Worm (Caenorhabditis elegans) whole organism, L2 larva: Measurements from ENCODE around the gene phy-2.

Experiments
- C34F6.9 ChIP-seq: fragments of 150-350 bp; optimal IDR thresholded peaks from 2 replicates; lab custom pipeline; 2014; ENCODE audit warnings: missing biosample characterization, missing genetic modification characterization
- F13H6.1 ChIP-seq: sonication (generic microtip); optimal IDR thresholded peaks from 2 replicates; lab custom pipeline; 2016; ENCODE audit warnings: missing genetic modification characterization, missing compliant biosample characterization
- R02D3.7 ChIP-seq: fragments of 150-350 bp; optimal IDR thresholded peaks from 2 replicates; lab custom pipeline; 2014; ENCODE audit warnings: missing biosample characterization, missing genetic modification characterization
- Y55F3AM.14 ChIP-seq: fragments of 200-800 bp; sonication (Bioruptor generic); optimal IDR thresholded peaks from 2 replicates; lab custom pipeline; 2018; ENCODE audit warnings: mild to moderate bottlenecking, missing genetic modification characterization, missing compliant biosample characterization
- ZK546.5 ChIP-seq: sonication (generic microtip); optimal IDR thresholded peaks from 2 replicates; lab custom pipeline; 2017; ENCODE audit warnings: missing biosample characterization, missing genetic modification characterization
- alr-1 ChIP-seq: fragments of 150-350 bp; optimal IDR thresholded peaks from 2 replicates; lab custom pipeline; 2014; ENCODE audit warnings: missing biosample characterization, missing genetic modification characterization
- aly-2 ChIP-seq: fragments of 150-350 bp; optimal IDR thresholded peaks from 2 replicates; lab custom pipeline; 2014; ENCODE audit warnings: missing biosample characterization, missing genetic modification characterization
- ceh-16 ChIP-seq: fragments of 150-350 bp; optimal IDR thresholded peaks from 2 replicates; lab custom pipeline; 2014; ENCODE audit warnings: missing biosample characterization, missing genetic modification characterization
- ceh-82 ChIP-seq: fragments of 150-350 bp; optimal IDR thresholded peaks from 2 replicates; lab custom pipeline; 2014; ENCODE audit warnings: missing biosample characterization, missing genetic modification characterization
- crh-2 ChIP-seq: sonication (generic microtip); optimal IDR thresholded peaks from 2 replicates; lab custom pipeline; 2017; ENCODE audit warnings: missing biosample characterization, missing genetic modification characterization
- dmd-4 ChIP-seq: sonication (generic microtip); optimal IDR thresholded peaks from 2 replicates; lab custom pipeline; 2017; ENCODE audit warnings: missing biosample characterization, missing genetic modification characterization
- egl-27 ChIP-seq: sonication (generic microtip); optimal IDR thresholded peaks from 3 replicates; lab custom pipeline; 2017; ENCODE audit warnings: missing biosample characterization, missing genetic modification reagents, missing genetic modification characterization
- elt-1 ChIP-seq: fragments of 150-350 bp; optimal IDR thresholded peaks from 2 replicates; lab custom pipeline; 2014; ENCODE audit warnings: missing biosample characterization, missing genetic modification characterization
- elt-3 ChIP-seq: sonication (generic microtip); optimal IDR thresholded peaks from 2 replicates; lab custom pipeline; 2017; ENCODE audit warnings: missing biosample characterization, missing genetic modification characterization
- fos-1 ChIP-seq: fragments of 150-350 bp; optimal IDR thresholded peaks from 2 replicates; lab custom pipeline; 2014; ENCODE audit warnings: missing biosample characterization, missing genetic modification characterization
- lin-11 ChIP-seq: fragments of 150-350 bp; sonication (generic microtip); optimal IDR thresholded peaks from 2 replicates; lab custom pipeline; 2014; ENCODE audit warnings: missing biosample characterization, missing genetic modification characterization, inconsistent platforms, mixed read lengths
- lin-13 ChIP-seq: fragments of 150-350 bp; optimal IDR thresholded peaks from 2 replicates; lab custom pipeline; 2014; ENCODE audit warnings: missing biosample characterization, missing genetic modification reagents, missing genetic modification characterization
- lin-39 ChIP-seq: fragments of 150-350 bp; optimal IDR thresholded peaks from 2 replicates; lab custom pipeline; 2014; ENCODE audit warnings: missing biosample characterization, missing genetic modification reagents, missing genetic modification characterization
- lsy-2 ChIP-seq, 2 experiments: fragments of 150-350 bp in 1 of 2; sonication (generic microtip) in 1 of 2; optimal IDR thresholded peaks; 2 replicates each; lab custom pipeline; 2014 to 2017; ENCODE audit warnings: missing biosample characterization in 2 of 2, missing genetic modification characterization in 2 of 2
- mab-5 ChIP-seq: fragments of 150-350 bp; optimal IDR thresholded peaks from 2 replicates; lab custom pipeline; 2014; ENCODE audit warnings: missing biosample characterization, missing genetic modification characterization
- mbf-1 ChIP-seq: sonication (generic microtip); optimal IDR thresholded peaks from 2 replicates; lab custom pipeline; 2017; ENCODE audit warnings: missing biosample characterization, missing genetic modification characterization
- mdl-1 ChIP-seq, 2 experiments: fragments of 150-350 bp in 1 of 2; sonication (generic microtip) in 1 of 2; optimal IDR thresholded peaks; 2 replicates each; lab custom pipeline; 2017; ENCODE audit warnings: missing biosample characterization in 2 of 2, missing genetic modification characterization in 2 of 2
- nhr-10 ChIP-seq: sonication (generic microtip); optimal IDR thresholded peaks from 2 replicates; lab custom pipeline; 2017; ENCODE audit warnings: missing biosample characterization, missing genetic modification characterization
- nhr-11 ChIP-seq: fragments of 150-350 bp; optimal IDR thresholded peaks from 2 replicates; lab custom pipeline; 2014; ENCODE audit warnings: missing biosample characterization, missing genetic modification characterization
- nhr-129 ChIP-seq: fragments of 150-350 bp; optimal IDR thresholded peaks from 2 replicates; lab custom pipeline; 2014; ENCODE audit warnings: missing biosample characterization, missing genetic modification characterization
- nhr-23 ChIP-seq: fragments of 150-350 bp; optimal IDR thresholded peaks from 2 replicates; lab custom pipeline; 2014; ENCODE audit warnings: missing biosample characterization, missing genetic modification reagents, missing genetic modification characterization
- nhr-25 ChIP-seq: fragments of 150-350 bp; sonication (generic microtip); optimal IDR thresholded peaks from 3 replicates; lab custom pipeline; 2014; ENCODE audit warnings: missing biosample characterization, missing genetic modification characterization
- nhr-6 ChIP-seq: fragments of 150-350 bp; optimal IDR thresholded peaks from 2 replicates; lab custom pipeline; 2014; ENCODE audit warnings: missing biosample characterization, missing genetic modification characterization
- nhr-77 ChIP-seq: fragments of 150-350 bp; optimal IDR thresholded peaks from 2 replicates; lab custom pipeline; 2014; ENCODE audit warnings: missing biosample characterization, missing genetic modification characterization
- peb-1 ChIP-seq: fragments of 150-350 bp; optimal IDR thresholded peaks from 2 replicates; lab custom pipeline; 2014; ENCODE audit warnings: missing biosample characterization, missing genetic modification characterization
- sem-4 ChIP-seq: fragments of 150-350 bp; optimal IDR thresholded peaks from 2 replicates; lab custom pipeline; 2014; ENCODE audit warnings: missing biosample characterization, missing genetic modification reagents, missing genetic modification characterization
- skn-1 ChIP-seq: sonication (generic microtip); optimal IDR thresholded peaks from 2 replicates; lab custom pipeline; 2017; ENCODE audit warnings: missing biosample characterization, missing genetic modification characterization
- sma-9 ChIP-seq, 2 experiments: fragments of 150-350 bp in 1 of 2; sonication (generic microtip) in 1 of 2; optimal IDR thresholded peaks; 2 replicates each; lab custom pipeline; 2014 to 2016; ENCODE audit warnings: missing genetic modification characterization in 2 of 2, mild to moderate bottlenecking in 1 of 2, missing biosample characterization in 1 of 2, missing compliant biosample characterization in 1 of 2, missing genetic modification reagents in 1 of 2, moderate library complexity in 1 of 2
- unc-55 ChIP-seq: fragments of 150-350 bp; sonication (generic microtip); optimal IDR thresholded peaks from 3 replicates; lab custom pipeline; 2014; ENCODE audit warnings: missing biosample characterization, missing genetic modification reagents, missing genetic modification characterization
- unc-62 ChIP-seq: fragments of 150-350 bp; optimal IDR thresholded peaks from 2 replicates; lab custom pipeline; 2014; ENCODE audit warnings: missing biosample characterization, missing genetic modification reagents, missing genetic modification characterization
- ztf-11 ChIP-seq: sonication (generic microtip); optimal IDR thresholded peaks from 2 replicates; lab custom pipeline; 2017; ENCODE audit warnings: missing biosample characterization, missing genetic modification characterization

The phy-2 gene

ce11 chrIV:12215762-12216295 is at the start of gene phy-2:
Gene phy-2, minus strand, starts transcription at chrIV:12215987.
- peak; percentile 22 for TF ChIP-seq nhr-129
- no peak for TF ChIP-seq unc-62
- no peak for TF ChIP-seq lsy-2 (tag; optimal IDR thresholded peaks at IDR 0.05; lab: Kevin White, UChicago)

ce11 chrIV:12261353-12261752 is 45.6 kb upstream of the phy-2 start, which contains the start of gene sre-14:
Gene sre-14, minus strand, starts transcription at chrIV:12261453.
- no peak for TF ChIP-seq R02D3.7 (tag; lab: Kevin White, UChicago)
- no peak for TF ChIP-seq nhr-11 (tag; lab: Kevin White, UChicago)
- TF ChIP-seq nhr-77 (tag; lab: Kevin White, UChicago): no peak
- TF ChIP-seq lsy-2 (tag; optimal IDR thresholded peaks at IDR 0.05; lab: Kevin White, UChicago): no peak
- no peak for TF ChIP-seq mdl-1 (tag; optimal IDR thresholded peaks at IDR 0.05; lab: Kevin White, UChicago)
- no peak for TF ChIP-seq F13H6.1 (tag; lab: Kevin White, UChicago)
- TF ChIP-seq alr-1 (tag; lab: Kevin White, UChicago): no peak
- TF ChIP-seq peb-1 (tag; lab: Kevin White, UChicago): no peak
- no peak for TF ChIP-seq ceh-16 (tag; lab: Kevin White, UChicago)

- peak; percentile 1 for TF ChIP-seq C34F6.9 (tag; lab: Kevin White, UChicago)
- no peak for TF ChIP-seq elt-3 (tag; lab: Kevin White, UChicago)
- TF ChIP-seq lsy-2 (tag; optimal IDR thresholded peaks at IDR 0.05; lab: Kevin White, UChicago): peak in 1 of 2 experiments; percentile 33
- peak; percentile 14 for TF ChIP-seq unc-55 (GFP tag; lab: Kevin White, UChicago)
- TF ChIP-seq R02D3.7 (tag; lab: Kevin White, UChicago): no peak
- TF ChIP-seq nhr-129: peak; percentile 64
- no peak for TF ChIP-seq mab-5
Measured at ce11 chrIV:12259161-12259870, 43.5 kb upstream of the phy-2 start, which contains the start of gene Y39C12A.9. Gene Y39C12A.9, minus strand, starts transcription at chrIV:12259211.

- TF ChIP-seq R02D3.7 (tag; lab: Kevin White, UChicago) (no peak), aly-2 (tag; lab: Kevin White, UChicago) (no peak)
- TF ChIP-seq, all 48 proteins: peak for 0
Measured at ce11 chrIV:12252579-12252978, 36.8 kb upstream of the phy-2 start, which contains the start of gene dnj-26. Gene dnj-26, minus strand, starts transcription at chrIV:12252679.

- TF ChIP-seq ztf-11 (tag; lab: Kevin White, UChicago) (no peak), crh-2 (tag; lab: Kevin White, UChicago) (no peak), unc-55 (GFP tag; lab: Kevin White, UChicago) (no peak), lin-13 (GFP tag; lab: Kevin White, UChicago) (no peak), mbf-1 (tag; lab: Kevin White, UChicago) (no peak), nhr-23 (no peak), elt-1 (no peak), nhr-129 (no peak), Y55F3AM.14 (GFP tag; lab: Kevin White, UChicago) (no peak), dmd-4 (tag; lab: Kevin White, UChicago) (no peak), sma-9 (GFP tag; optimal IDR thresholded peaks at IDR 0.05; lab: Kevin White, UChicago) (no peak), sma-9 (tag; optimal IDR thresholded peaks at IDR 0.05; lab: Kevin White, UChicago) (no peak), mdl-1 (tag; optimal IDR thresholded peaks at IDR 0.05; lab: Kevin White, UChicago) (no peak), unc-62 (no peak), ceh-82 (tag; lab: Kevin White, UChicago) (no peak), skn-1 (tag; lab: Kevin White, UChicago) (no peak), fos-1 (tag; lab: Kevin White, UChicago) (no peak), peb-1 (tag; lab: Kevin White, UChicago) (no peak), sem-4 (tag; lab: Kevin White, UChicago) (no peak)
Measured at ce11 chrIV:12244706-12245105, 28.9 kb upstream of the phy-2 start, which contains the start of gene sre-15. Gene sre-15, minus strand, starts transcription at chrIV:12244806.

ce11 chrIV:12238851-12239250 is 23.1 kb upstream of the phy-2 start, which contains the start of gene sre-19:
Gene sre-19, minus strand, starts transcription at chrIV:12238951.
- TF ChIP-seq nhr-25 (tag; lab: Kevin White, UChicago) (no peak), ZK546.5 (tag; lab: Kevin White, UChicago) (no peak), lin-11 (tag; lab: Kevin White, UChicago) (no peak), ceh-16 (tag; lab: Kevin White, UChicago) (no peak), sem-4 (tag; lab: Kevin White, UChicago) (no peak), nhr-77 (tag; lab: Kevin White, UChicago) (no peak), ceh-82 (tag; lab: Kevin White, UChicago) (no peak), unc-55 (GFP tag; lab: Kevin White, UChicago) (no peak), unc-62 (no peak), nhr-11 (tag; lab: Kevin White, UChicago) (no peak), lin-39 (tag; lab: Kevin White, UChicago) (no peak), F13H6.1 (tag; lab: Kevin White, UChicago) (no peak), nhr-6 (tag; lab: Kevin White, UChicago) (no peak), egl-27 (tag; lab: Kevin White, UChicago) (no peak), mbf-1 (tag; lab: Kevin White, UChicago) (no peak), Y55F3AM.14 (GFP tag; lab: Kevin White, UChicago) (no peak), ztf-11 (tag; lab: Kevin White, UChicago) (no peak), sma-9 (GFP tag; optimal IDR thresholded peaks at IDR 0.05; lab: Kevin White, UChicago) (no peak), sma-9 (tag; optimal IDR thresholded peaks at IDR 0.05; lab: Kevin White, UChicago) (no peak), nhr-10 (tag; lab: Kevin White, UChicago) (no peak), mab-5 (no peak)
